Worm (Caenorhabditis elegans): ENCODE results near the gene C50H2.7.

- TF ChIP-seq hlh-1 (tag; optimal IDR thresholded peaks at IDR 0.05): no peak
- TF ChIP-seq unc-39 (tag; optimal IDR thresholded peaks at IDR 0.05): no peak
- no peak for TF ChIP-seq cnd-1 (tag; optimal IDR thresholded peaks at IDR 0.05)
- TF ChIP-seq elt-3 (tag; optimal IDR thresholded peaks at IDR 0.05): no peak
- no peak for TF ChIP-seq nhr-28 (tag; optimal IDR thresholded peaks at IDR 0.05)
- no peak for TF ChIP-seq elt-1 (tag; optimal IDR thresholded peaks at IDR 0.05; ENCODE audit: borderline replicate concordance, insufficient read depth)
- TF ChIP-seq snpc-4 (tag; optimal IDR thresholded peaks at IDR 0.05): no peak
- no peak for TF ChIP-seq mab-5 (tag; optimal IDR thresholded peaks at IDR 0.05)
- no peak for TF ChIP-seq unc-120 (tag; optimal IDR thresholded peaks at IDR 0.05; ENCODE audit: poor library complexity, severe bottlenecking)
- no peak for TF ChIP-seq lin-13 (tag; optimal IDR thresholded peaks at IDR 0.05)
- no peak for TF ChIP-seq nhr-12 (tag; optimal IDR thresholded peaks at IDR 0.05)
These were observed 21.5 kb upstream of the C50H2.7 start for ce11 chrV:9901119-9901518.

All from whole organism, mixed stage, embryonic.